Fruit fly (Drosophila melanogaster): ENCODE results near the gene CG9760.

CG9760 gene

DNA sequence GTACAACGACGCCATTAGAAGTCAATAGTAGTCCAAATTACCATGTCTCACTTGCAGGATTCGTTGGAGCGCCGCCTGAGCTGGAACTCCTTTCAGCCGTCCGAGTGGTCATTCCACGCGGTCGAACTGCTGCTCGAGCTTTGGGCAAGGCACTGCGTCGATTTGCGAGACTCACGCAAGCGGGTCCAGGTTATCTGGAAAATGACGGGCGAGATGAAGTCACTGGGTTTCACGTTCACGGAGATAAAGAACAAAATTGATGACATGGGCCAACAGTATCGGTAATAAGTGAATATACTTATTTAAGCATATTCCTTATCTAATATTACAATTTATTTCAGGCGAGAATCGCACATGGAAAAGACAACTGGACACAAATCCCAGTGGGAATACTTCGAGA is 44.9 kb downstream of the CG9760 start:
- TF ChIP-seq CG17801 (GFP tag; optimal IDR thresholded peaks at IDR 0.05; ENCODE audit: partially characterized antibody): no peak

DNA sequence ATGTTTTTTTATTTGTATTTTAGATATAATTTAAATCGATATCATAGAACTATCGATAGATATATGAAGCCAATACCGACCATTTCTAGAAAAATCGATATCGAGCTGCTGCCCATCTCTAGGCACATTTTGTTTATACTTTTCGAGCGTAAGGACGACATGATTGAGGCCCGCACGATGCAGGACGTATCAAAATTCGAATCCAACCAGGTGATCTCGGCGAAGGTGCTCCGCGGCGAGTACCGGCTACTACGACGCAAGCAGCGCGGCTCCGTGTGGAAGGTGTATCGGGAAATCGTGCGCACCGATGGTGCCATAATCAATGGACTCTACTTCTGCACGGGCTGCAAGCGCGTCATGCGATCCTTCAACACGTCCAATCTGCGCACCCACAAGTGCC is 45.4 kb downstream of the CG9760 start, which contains the start of gene ssp:
Gene ssp (plus strand): TSS at position 102 of the 400 bp plus-strand sequence.
- TF ChIP-seq CG17801 (GFP tag; optimal IDR thresholded peaks at IDR 0.05; ENCODE audit: partially characterized antibody): peak; percentile 66

DNA sequence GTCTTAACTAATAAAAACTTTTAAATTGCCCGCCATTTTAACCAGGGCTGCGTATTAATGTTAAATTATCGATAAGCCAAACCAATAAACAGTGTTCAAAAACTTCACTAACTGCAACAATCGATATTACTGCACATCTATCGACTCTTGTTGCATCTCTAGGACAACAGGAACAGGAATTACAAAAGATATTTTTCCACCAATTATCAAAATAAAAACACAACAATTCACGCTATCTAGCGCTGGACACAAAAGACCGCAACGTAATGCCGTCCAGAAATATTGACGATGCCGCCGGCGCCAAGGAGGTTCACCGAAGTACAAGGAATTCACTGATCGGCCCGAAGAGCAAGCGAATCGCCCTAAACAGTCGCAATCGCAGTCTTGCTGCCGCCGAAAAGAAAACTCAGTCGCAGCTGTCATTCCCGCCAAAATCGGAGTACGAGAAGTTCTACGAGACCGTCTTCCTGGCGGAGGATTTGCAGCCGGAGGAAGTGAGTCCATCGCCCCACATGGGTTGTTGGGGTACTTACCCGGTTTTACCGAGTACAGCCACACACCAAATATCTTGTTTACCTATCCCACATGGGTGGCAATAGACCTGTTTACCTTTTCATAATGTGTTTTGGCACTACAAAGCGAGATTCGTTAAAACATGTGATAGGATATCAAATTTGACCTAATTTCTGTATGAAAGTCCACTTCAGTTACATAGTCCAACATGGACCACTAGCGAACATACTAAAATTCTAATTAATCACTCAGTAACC is 47.4 kb downstream of the CG9760 start, which contains the start of gene vers:
Gene vers (plus strand): TSS at position 136 of the 770 bp plus-strand sequence.
- TF ChIP-seq CG17801 (GFP tag; optimal IDR thresholded peaks at IDR 0.05; ENCODE audit: partially characterized antibody): peak; percentile 16

- no peak for TF ChIP-seq CG17801 (GFP tag; optimal IDR thresholded peaks at IDR 0.05; ENCODE audit: partially characterized antibody)
Measured at dm6 chr3L:12115103-12115502, 48.4 kb downstream of the CG9760 start.

DNA sequence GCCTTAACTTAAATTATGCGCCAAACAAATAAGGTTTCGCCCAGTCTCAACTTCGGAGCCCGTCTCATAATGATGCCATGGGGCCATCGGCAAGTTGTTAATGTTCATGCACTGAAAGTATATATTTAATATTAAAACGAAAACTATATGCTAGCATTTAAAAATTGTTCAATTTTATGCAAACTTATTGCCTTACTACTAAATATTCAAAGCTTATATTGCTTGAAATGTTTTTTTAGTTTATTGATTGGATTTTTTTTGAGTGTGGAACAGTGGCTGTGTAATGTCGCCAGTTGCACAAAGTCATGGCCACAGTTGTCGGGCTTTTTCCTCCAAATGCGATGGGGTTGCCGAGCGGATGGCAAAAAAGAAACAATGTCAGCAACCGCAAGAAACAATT is 49.3 kb downstream of the CG9760 start:
- TF ChIP-seq CG17801 (GFP tag; optimal IDR thresholded peaks at IDR 0.05; ENCODE audit: partially characterized antibody): no peak

DNA sequence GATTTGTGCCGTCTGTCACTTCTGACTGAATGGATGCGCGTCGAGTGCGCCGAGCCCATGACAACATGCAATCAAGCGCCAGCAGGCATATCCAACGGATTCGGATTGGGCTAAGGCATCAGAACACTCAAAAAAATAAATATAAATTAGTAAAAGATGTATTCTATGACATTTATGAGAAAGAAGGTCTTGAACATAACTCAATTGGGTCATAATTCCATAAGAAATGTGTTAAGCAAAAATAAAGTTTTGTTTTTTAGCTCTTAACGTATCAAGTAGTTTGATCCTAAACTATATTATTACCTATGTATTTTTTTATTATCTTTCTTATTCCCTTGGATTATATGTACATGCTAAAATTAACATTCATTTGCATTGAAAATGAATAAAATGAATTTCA is 49.9 kb downstream of the CG9760 start:
- TF ChIP-seq CG17801 (GFP tag; optimal IDR thresholded peaks at IDR 0.05; ENCODE audit: partially characterized antibody): no peak

dm6 chr3L:12112967-12113366 is 50.6 kb downstream of the CG9760 start:
- TF ChIP-seq CG17801 (GFP tag; optimal IDR thresholded peaks at IDR 0.05; ENCODE audit: partially characterized antibody): no peak

DNA sequence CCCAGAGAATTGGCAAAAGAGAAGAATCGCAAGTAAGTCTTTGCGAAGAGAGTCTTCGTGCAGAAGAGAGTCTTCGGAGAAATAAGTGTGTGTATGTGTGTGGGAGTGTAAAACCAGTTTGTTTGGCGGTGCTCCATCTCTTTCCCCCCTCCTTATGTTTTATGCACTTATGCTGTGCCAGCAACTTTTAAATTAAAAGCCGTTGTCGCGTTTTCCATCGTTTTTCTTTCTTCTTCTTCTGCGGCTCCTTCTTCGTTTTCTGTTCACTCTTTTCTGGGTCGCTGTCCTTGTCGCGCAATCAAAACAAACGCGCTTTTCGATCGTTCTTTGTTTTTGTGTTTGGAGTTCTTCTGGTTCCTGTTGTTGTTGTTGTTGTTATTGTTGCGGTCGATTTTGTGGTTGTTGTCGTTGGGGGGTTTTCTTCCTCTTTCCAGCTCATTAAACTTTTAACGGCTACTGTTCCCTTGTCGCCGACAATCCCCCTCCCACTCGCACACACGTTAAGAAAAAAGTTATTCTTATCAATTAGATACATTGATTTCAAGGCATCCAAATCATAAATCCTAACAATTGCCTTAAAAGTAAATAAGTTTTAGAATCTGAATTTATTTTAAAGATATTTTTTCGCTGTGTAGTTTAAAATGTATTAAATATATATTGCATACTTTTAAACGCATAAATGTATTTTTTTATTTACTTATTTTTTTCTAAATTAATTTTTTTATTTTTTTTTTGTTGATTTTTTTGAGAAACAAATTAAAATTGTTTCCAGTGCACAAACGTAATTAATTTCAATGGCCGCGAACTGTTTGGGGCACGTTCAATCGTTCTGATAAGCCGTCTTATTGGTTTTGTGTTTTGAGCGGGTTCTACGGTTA is 52.2 kb downstream of the CG9760 start:
- peak; percentile 77 for TF ChIP-seq CG17801 (GFP tag; optimal IDR thresholded peaks at IDR 0.05; ENCODE audit: partially characterized antibody)

dm6 chr3L:12109045-12109632 is 54.4 kb downstream of the CG9760 start:
- no peak for TF ChIP-seq CG17801 (GFP tag; optimal IDR thresholded peaks at IDR 0.05; ENCODE audit: partially characterized antibody)

dm6 chr3L:12108515-12108914 is 55.0 kb downstream of the CG9760 start:
- TF ChIP-seq CG17801 (GFP tag; optimal IDR thresholded peaks at IDR 0.05; ENCODE audit: partially characterized antibody): no peak

- no peak for TF ChIP-seq CG17801 (GFP tag; optimal IDR thresholded peaks at IDR 0.05; ENCODE audit: partially characterized antibody)
Measured at dm6 chr3L:12107378-12107777, 56.2 kb downstream of the CG9760 start.
